Worm (Caenorhabditis elegans): ENCODE results near the gene F17C11.11.

Gene F17C11.11

DNA sequence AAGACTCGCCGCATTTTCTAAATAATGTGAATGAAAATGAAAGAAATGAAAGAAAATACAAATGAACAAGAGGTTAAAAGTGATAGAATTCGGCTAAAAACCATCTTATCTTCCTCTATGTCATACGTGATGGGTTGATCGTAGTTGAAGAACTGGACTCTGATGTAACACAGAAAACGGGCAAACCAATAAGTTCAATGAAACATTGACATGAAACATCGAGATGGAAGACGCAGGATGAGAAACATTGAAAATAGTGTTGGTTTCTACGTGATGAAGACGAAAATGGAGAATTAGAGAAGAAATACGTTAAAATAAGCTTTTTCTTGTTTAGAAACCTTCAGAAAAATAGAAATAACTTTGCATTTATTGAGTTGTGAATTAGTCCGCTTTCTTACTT is 47.6 kb downstream of the F17C11.11 start, which contains the start of gene F32D8.12:
Gene F32D8.12, minus strand, starts transcription at position 48 of the 400 bp plus-strand sequence.
- TF ChIP-seq tab-1 (GFP tag; IDR thresholded peaks at IDR 0.05) (no peak), ztf-29 (GFP tag; IDR thresholded peaks at IDR 0.05) (no peak), klf-2 (GFP tag; conservative IDR thresholded peaks at IDR 0.05) (no peak), cog-1 (tag; optimal IDR thresholded peaks at IDR 0.05) (no peak), flt-1 (GFP tag; IDR thresholded peaks at IDR 0.05) (no peak), ref-1 (GFP tag; conservative IDR thresholded peaks at IDR 0.05) (no peak), T22C8.4 (GFP tag; IDR thresholded peaks at IDR 0.05) (no peak), ztf-23 (GFP tag; IDR thresholded peaks at IDR 0.05) (no peak), med-1 (GFP tag; optimal IDR thresholded peaks at IDR 0.05; ENCODE audit: insufficient read depth) (no peak)

DNA sequence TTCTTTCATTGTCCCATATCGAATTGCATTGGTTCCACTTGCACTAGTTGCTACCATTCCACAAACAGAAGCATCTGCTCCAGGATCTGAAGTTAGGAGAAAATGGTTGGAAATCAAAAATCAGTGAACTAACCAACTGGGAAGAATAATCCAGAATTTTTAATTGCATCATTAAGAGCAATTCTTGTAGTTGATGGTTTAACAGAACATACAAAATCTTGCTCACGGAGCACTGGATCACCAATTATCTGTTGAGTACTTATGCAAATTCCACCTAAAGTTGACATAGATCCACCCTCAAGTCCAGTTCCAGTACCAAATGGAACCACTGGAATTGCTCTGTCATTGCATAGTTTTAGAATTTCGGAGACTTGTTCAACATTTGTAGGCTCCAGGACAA is 48.8 kb downstream of the F17C11.11 start:
- no peak for TF ChIP-seq ztf-29 (GFP tag; IDR thresholded peaks at IDR 0.05)
- no peak for TF ChIP-seq med-1 (GFP tag; optimal IDR thresholded peaks at IDR 0.05; ENCODE audit: insufficient read depth)
- no peak for TF ChIP-seq T22C8.4 (GFP tag; IDR thresholded peaks at IDR 0.05)
- TF ChIP-seq klf-2 (GFP tag; conservative IDR thresholded peaks at IDR 0.05), result no peak
- no peak for TF ChIP-seq ztf-23 (GFP tag; IDR thresholded peaks at IDR 0.05)
- no peak for TF ChIP-seq cog-1 (tag; optimal IDR thresholded peaks at IDR 0.05)
- TF ChIP-seq flt-1 (GFP tag; IDR thresholded peaks at IDR 0.05), result no peak
- no peak for TF ChIP-seq tab-1 (GFP tag; IDR thresholded peaks at IDR 0.05)
- no peak for TF ChIP-seq ref-1 (GFP tag; conservative IDR thresholded peaks at IDR 0.05)

DNA sequence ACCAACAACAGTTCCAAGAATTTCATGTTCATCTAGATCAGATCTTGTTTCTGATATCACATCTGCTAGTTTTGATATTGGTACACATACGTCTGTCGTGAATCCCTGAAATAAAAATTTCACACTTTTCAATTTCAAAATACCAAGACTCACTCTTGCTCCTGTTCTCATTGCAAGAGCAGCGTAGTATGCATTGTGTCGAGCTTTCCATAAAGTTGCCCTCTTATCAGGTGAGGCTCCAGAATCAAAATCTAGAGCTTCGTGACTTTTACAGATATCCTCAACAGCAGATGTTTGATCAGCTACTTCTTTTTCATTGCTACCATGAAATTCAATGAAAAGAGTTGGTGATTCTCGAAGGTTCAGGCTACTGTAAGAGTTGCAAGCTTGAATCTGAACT is 49.6 kb downstream of the F17C11.11 start, which contains the start of gene F32D8.11:
Gene F32D8.11, minus strand, starts transcription at position 101 of the 400 bp plus-strand sequence.
- TF ChIP-seq ztf-23 (GFP tag; IDR thresholded peaks at IDR 0.05) (no peak), flt-1 (GFP tag; IDR thresholded peaks at IDR 0.05) (no peak), tab-1 (GFP tag; IDR thresholded peaks at IDR 0.05) (no peak), T22C8.4 (GFP tag; IDR thresholded peaks at IDR 0.05) (no peak), ref-1 (GFP tag; conservative IDR thresholded peaks at IDR 0.05) (no peak), ztf-29 (GFP tag; IDR thresholded peaks at IDR 0.05) (no peak), cog-1 (tag; optimal IDR thresholded peaks at IDR 0.05) (no peak)

DNA sequence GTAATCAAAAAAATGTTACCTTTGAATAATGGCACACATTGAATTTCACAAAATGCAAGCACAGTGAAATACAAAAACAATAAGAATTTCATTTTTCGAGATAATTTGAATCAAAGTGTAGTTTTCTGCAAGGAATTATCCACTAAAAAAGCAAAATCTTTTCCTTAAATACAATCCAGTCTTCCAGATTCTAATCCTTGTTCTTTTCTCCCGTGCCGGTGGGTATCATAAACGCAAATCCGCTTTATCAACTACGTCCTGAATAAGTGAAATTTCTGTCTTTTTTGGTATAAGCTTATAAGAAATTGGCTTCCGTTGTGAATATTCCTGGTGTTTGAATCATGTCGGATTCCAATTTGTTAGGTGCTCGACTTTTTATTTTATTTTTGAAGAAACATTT is 50.5 kb downstream of the F17C11.11 start:
- TF ChIP-seq med-1 (GFP tag; optimal IDR thresholded peaks at IDR 0.05; ENCODE audit: insufficient read depth) (no peak), cog-1 (tag; optimal IDR thresholded peaks at IDR 0.05) (no peak), ztf-23 (GFP tag; IDR thresholded peaks at IDR 0.05) (no peak), ref-1 (GFP tag; conservative IDR thresholded peaks at IDR 0.05) (no peak), klf-2 (GFP tag; conservative IDR thresholded peaks at IDR 0.05) (no peak), ztf-29 (GFP tag; IDR thresholded peaks at IDR 0.05) (no peak), tab-1 (GFP tag; IDR thresholded peaks at IDR 0.05) (no peak), flt-1 (GFP tag; IDR thresholded peaks at IDR 0.05) (no peak), T22C8.4 (GFP tag; IDR thresholded peaks at IDR 0.05) (no peak)

Measured in whole organism, midembryonic.